Fruit fly (Drosophila melanogaster) whole organism, prepupa: Measurements from ENCODE around the gene CG17140.

Source experiments
- Blimp-1 ChIP-seq: fragments of 200-800 bp; sonication (Bioruptor generic); optimal IDR thresholded peaks from 3 replicates; lab custom pipeline; 2017; ENCODE audit warnings: missing biosample characterization, missing genetic modification characterization, mild to moderate bottlenecking, moderate library complexity, missing genetic modification reagents
- CG11294 ChIP-seq: fragments of 200-800 bp; sonication (Bioruptor generic); IDR thresholded peaks from 2 replicates; pipeline ENCODE4 v1.3.6; 2022; ENCODE audit warnings: missing biosample characterization, missing genetic modification characterization
- CG11762 ChIP-seq: fragments of 200-800 bp; sonication (Bioruptor generic); optimal IDR thresholded peaks from 3 replicates; lab custom pipeline; 2016; ENCODE audit warnings: missing biosample characterization, missing genetic modification characterization; ENCODE audit not compliant: insufficient read depth
- CG11902 ChIP-seq: fragments of 200-800 bp; sonication (Bioruptor generic); optimal IDR thresholded peaks from 3 replicates; lab custom pipeline; 2016; ENCODE audit warnings: missing biosample characterization, missing genetic modification characterization
- CG15336 ChIP-seq: fragments of 200-800 bp; sonication (Bioruptor generic); IDR thresholded peaks from 2 replicates; pipeline ENCODE4 v1.3.6; 2022; ENCODE audit warnings: missing biosample characterization, missing genetic modification characterization
- CG1621 ChIP-seq: fragments of 200-800 bp; sonication (Bioruptor generic); optimal IDR thresholded peaks from 3 replicates; lab custom pipeline; 2018; ENCODE audit warnings: missing biosample characterization, mild to moderate bottlenecking, missing genetic modification characterization
- CG16779 ChIP-seq: fragments of 200-800 bp; sonication (Bioruptor generic); optimal IDR thresholded peaks from 3 replicates; lab custom pipeline; 2017; ENCODE audit warnings: missing biosample characterization, mild to moderate bottlenecking, missing genetic modification characterization
- CG3032 ChIP-seq: fragments of 200-800 bp; optimal IDR thresholded peaks from 2 replicates; lab custom pipeline; 2019; ENCODE audit warnings: missing biosample characterization, mild to moderate bottlenecking, missing genetic modification characterization, moderate library complexity
- CG31627 ChIP-seq: fragments of 200-800 bp; sonication (Bioruptor generic); optimal IDR thresholded peaks from 3 replicates; lab custom pipeline; 2016; ENCODE audit warnings: missing biosample characterization, missing genetic modification characterization
- CG32006 ChIP-seq: fragments of 200-800 bp; sonication (Bioruptor generic); optimal IDR thresholded peaks from 3 replicates; lab custom pipeline; 2017; ENCODE audit warnings: missing biosample characterization, mild to moderate bottlenecking, missing genetic modification characterization
- CG34406 ChIP-seq: fragments of 200-800 bp; sonication (Bioruptor generic); optimal IDR thresholded peaks from 3 replicates; lab custom pipeline; 2016; ENCODE audit warnings: missing biosample characterization, missing genetic modification characterization
- CG3919 ChIP-seq: fragments of 200-800 bp; sonication (Bioruptor generic); optimal IDR thresholded peaks from 3 replicates; lab custom pipeline; 2016; ENCODE audit warnings: missing biosample characterization, missing genetic modification characterization
- CG4318 ChIP-seq: fragments of 200-800 bp; sonication (Bioruptor generic); optimal IDR thresholded peaks from 3 replicates; lab custom pipeline; 2017; ENCODE audit warnings: missing biosample characterization, mild to moderate bottlenecking, missing genetic modification characterization
- CG6163 ChIP-seq: fragments of 200-800 bp; sonication (Bioruptor generic); IDR thresholded peaks from 3 replicates; pipeline ENCODE4 v1.3.6; 2022; ENCODE audit warnings: missing biosample characterization, missing genetic modification characterization
- CG6808 ChIP-seq: fragments of 200-800 bp; sonication (Bioruptor generic); optimal IDR thresholded peaks from 3 replicates; lab custom pipeline; 2017; ENCODE audit warnings: missing biosample characterization, missing genetic modification characterization, mild to moderate bottlenecking, moderate library complexity, missing genetic modification reagents
- CG6854 ChIP-seq: fragments of 200-800 bp; sonication (Bioruptor generic); optimal IDR thresholded peaks from 2 replicates; lab custom pipeline; 2017; ENCODE audit warnings: missing biosample characterization, mild to moderate bottlenecking, missing genetic modification characterization
- CG7368 ChIP-seq: fragments of 200-800 bp; sonication (Bioruptor generic); optimal IDR thresholded peaks from 3 replicates; lab custom pipeline; 2016; ENCODE audit warnings: missing biosample characterization, missing genetic modification characterization
- CG8119 ChIP-seq: fragments of 200-800 bp; sonication (Bioruptor generic); IDR thresholded peaks from 3 replicates; pipeline ENCODE4 v1.3.6; 2022; ENCODE audit warnings: missing biosample characterization, missing genetic modification characterization
- CG8632 ChIP-seq: fragments of 200-800 bp; sonication (Bioruptor generic); optimal IDR thresholded peaks from 3 replicates; lab custom pipeline; 2016; ENCODE audit warnings: missing biosample characterization, missing genetic modification characterization
- Eip78C ChIP-seq: fragments of 200-800 bp; sonication (Bioruptor generic); peaks from one replicate; lab custom pipeline; 2016; ENCODE audit warnings: missing biosample characterization, missing genetic modification characterization
- Ets21C ChIP-seq: fragments of 200-800 bp; sonication (Bioruptor generic); optimal IDR thresholded peaks from 3 replicates; lab custom pipeline; 2016; ENCODE audit warnings: missing biosample characterization, missing genetic modification characterization
- Ets96B ChIP-seq: fragments of 200-800 bp; optimal IDR thresholded peaks from 2 replicates; lab custom pipeline; 2019; ENCODE audit warnings: missing biosample characterization, mild to moderate bottlenecking, missing genetic modification characterization, moderate library complexity
- Gug ChIP-seq: fragments of 200-800 bp; sonication (Bioruptor generic); IDR thresholded peaks from 2 replicates; pipeline ENCODE4 v1.3.6; 2022; ENCODE audit warnings: missing biosample characterization, missing genetic modification characterization
- Hr38 ChIP-seq: sonication (Bioruptor generic); optimal IDR thresholded peaks from 2 replicates; lab custom pipeline; 2016; ENCODE audit warnings: missing biosample characterization, missing genetic modification characterization
- Hr39 ChIP-seq: fragments of 200-800 bp; sonication (Bioruptor generic); optimal IDR thresholded peaks from 2 replicates; lab custom pipeline; 2016; ENCODE audit warnings: missing biosample characterization, missing genetic modification characterization
- Hr4 ChIP-seq: fragments of 200-800 bp; sonication (Bioruptor generic); optimal IDR thresholded peaks from 3 replicates; lab custom pipeline; 2016; ENCODE audit warnings: missing biosample characterization, missing genetic modification characterization
- Lpt ChIP-seq: fragments of 200-800 bp; sonication (Bioruptor generic); optimal IDR thresholded peaks from 3 replicates; lab custom pipeline; 2016; ENCODE audit warnings: missing biosample characterization, missing genetic modification characterization
- Met ChIP-seq: fragments of 200-800 bp; sonication (Bioruptor generic); optimal IDR thresholded peaks from 3 replicates; lab custom pipeline; 2016; ENCODE audit warnings: missing biosample characterization, missing genetic modification characterization
- OdsH ChIP-seq: fragments of 200-800 bp; sonication (Bioruptor generic); optimal IDR thresholded peaks from 3 replicates; lab custom pipeline; 2016; ENCODE audit warnings: missing biosample characterization, missing genetic modification characterization
- Smox ChIP-seq: fragments of 200-800 bp; sonication (Bioruptor generic); optimal IDR thresholded peaks from 3 replicates; lab custom pipeline; 2016; ENCODE audit warnings: missing biosample characterization, missing genetic modification characterization
- Sox102F ChIP-seq: fragments of 200-800 bp; sonication (Bioruptor generic); optimal IDR thresholded peaks from 2 replicates; lab custom pipeline; 2016; ENCODE audit warnings: missing biosample characterization, mild to moderate bottlenecking, missing genetic modification characterization
- Sox14 ChIP-seq: fragments of 200-800 bp; sonication (Bioruptor generic); optimal IDR thresholded peaks from 3 replicates; lab custom pipeline; 2016; ENCODE audit warnings: missing biosample characterization, missing genetic modification characterization
- Sox15 ChIP-seq: fragments of 200-800 bp; sonication (Bioruptor generic); optimal IDR thresholded peaks from 3 replicates; lab custom pipeline; 2016; ENCODE audit warnings: missing biosample characterization, missing genetic modification characterization
- achi ChIP-seq: fragments of 200-800 bp; sonication (Bioruptor generic); optimal IDR thresholded peaks from 3 replicates; lab custom pipeline; 2016; ENCODE audit warnings: missing biosample characterization, missing genetic modification characterization
- acj6 ChIP-seq: fragments of 200-800 bp; sonication (Bioruptor generic); optimal IDR thresholded peaks from 3 replicates; lab custom pipeline; 2016; ENCODE audit warnings: missing biosample characterization, missing genetic modification characterization
- cyc ChIP-seq: fragments of 200-800 bp; sonication (Bioruptor generic); optimal IDR thresholded peaks from 3 replicates; lab custom pipeline; 2016; ENCODE audit warnings: missing biosample characterization, missing genetic modification characterization
- dac ChIP-seq: fragments of 200-800 bp; sonication (Bioruptor generic); optimal IDR thresholded peaks from 2 replicates; lab custom pipeline; 2017; ENCODE audit warnings: missing biosample characterization, mild to moderate bottlenecking, missing genetic modification characterization
- dsx ChIP-seq: fragments of 200-800 bp; optimal IDR thresholded peaks from 3 replicates; lab custom pipeline; 2019; ENCODE audit warnings: missing biosample characterization, mild to moderate bottlenecking, missing genetic modification characterization, moderate library complexity; ENCODE audit not compliant: poor library complexity, severe bottlenecking
- eg ChIP-seq: fragments of 200-800 bp; sonication (Bioruptor generic); IDR thresholded peaks from 3 replicates; pipeline ENCODE4 v1.3.6; 2022; ENCODE audit warnings: missing biosample characterization, missing genetic modification characterization
- esn ChIP-seq: fragments of 200-800 bp; sonication (Bioruptor generic); optimal IDR thresholded peaks from 2 replicates; lab custom pipeline; 2016; ENCODE audit warnings: missing biosample characterization, mild to moderate bottlenecking, missing genetic modification characterization, moderate library complexity
- fd59A ChIP-seq: fragments of 200-800 bp; sonication (Bioruptor generic); optimal IDR thresholded peaks from 2 replicates; lab custom pipeline; 2017; ENCODE audit warnings: missing biosample characterization, mild to moderate bottlenecking, missing genetic modification characterization, missing genetic modification reagents
- fd85E ChIP-seq: fragments of 200-800 bp; sonication (Bioruptor generic); optimal IDR thresholded peaks from 3 replicates; lab custom pipeline; 2016; ENCODE audit warnings: missing biosample characterization, missing genetic modification characterization
- fkh ChIP-seq: fragments of 200-800 bp; sonication (Bioruptor generic); optimal IDR thresholded peaks from 3 replicates; lab custom pipeline; 2017; ENCODE audit warnings: missing biosample characterization, mild to moderate bottlenecking, missing genetic modification characterization, moderate library complexity
- net ChIP-seq: fragments of 200-800 bp; sonication (Bioruptor generic); optimal IDR thresholded peaks from 3 replicates; lab custom pipeline; 2016; ENCODE audit warnings: missing biosample characterization, missing genetic modification characterization
- pdm3 ChIP-seq: fragments of 200-800 bp; sonication (Bioruptor generic); optimal IDR thresholded peaks from 3 replicates; lab custom pipeline; 2016; ENCODE audit warnings: missing biosample characterization, missing genetic modification characterization
- salr ChIP-seq, 2 experiments: fragments of 200-800 bp; sonication (Bioruptor generic); optimal IDR thresholded peaks; 3 replicates each; lab custom pipeline; 2016 to 2018; ENCODE audit warnings: missing biosample characterization in 2 of 2, missing genetic modification characterization in 2 of 2, mild to moderate bottlenecking in 1 of 2
- spab ChIP-seq: fragments of 200-800 bp; sonication (Bioruptor generic); optimal IDR thresholded peaks from 2 replicates; lab custom pipeline; 2017; ENCODE audit warnings: missing biosample characterization, mild to moderate bottlenecking, missing genetic modification characterization, missing genetic modification reagents
- ss ChIP-seq, 2 experiments: fragments of 200-800 bp; sonication (Bioruptor generic); optimal IDR thresholded peaks; 2 replicates in 1 of 2; 3 replicates in 1 of 2; lab custom pipeline; 2017 to 2018; ENCODE audit warnings: mild to moderate bottlenecking in 2 of 2, missing biosample characterization in 2 of 2, missing genetic modification characterization in 2 of 2, moderate library complexity in 1 of 2
- svp ChIP-seq: fragments of 200-800 bp; sonication (Bioruptor generic); peaks from one replicate; lab custom pipeline; 2016; ENCODE audit warnings: missing biosample characterization, missing genetic modification characterization
- topi ChIP-seq: fragments of 200-800 bp; sonication (Bioruptor generic); optimal IDR thresholded peaks from 3 replicates; lab custom pipeline; 2016; ENCODE audit warnings: missing biosample characterization, missing genetic modification characterization

CG17140 gene

dm6 chr2L:10858064-10859047, 12.9 kb upstream of the CG17140 start, which contains the start of the genes aurB and Stam:
Gene aurB, minus strand, starts transcription at chr2L:10858094.
Gene Stam, plus strand, starts transcription at chr2L:10858536.
- TF ChIP-seq CG6808 (GFP tag; lab: Kevin White, UChicago): no peak
- peak; percentile 31 for TF ChIP-seq Smox (GFP tag; lab: Kevin White, UChicago)
- no peak for TF ChIP-seq fkh (GFP tag; lab: Kevin White, UChicago)
- TF ChIP-seq Sox14: no peak
- TF ChIP-seq Hr39 (GFP tag; lab: Kevin White, UChicago): peak; percentile 6
- TF ChIP-seq CG8119 (GFP tag; lab: Robert Waterston, UW): peak; percentile 48; the same call in 1 of the 3 replicates
- TF ChIP-seq ss (GFP tag; optimal IDR thresholded peaks at IDR 0.05; lab: Kevin White, UChicago): peak in 1 of 2 experiments; percentile 24
- TF ChIP-seq svp (GFP tag; lab: Kevin White, UChicago): peak; percentile 92
- TF ChIP-seq CG8632 (GFP tag; lab: Kevin White, UChicago): peak; percentile 41
- no peak for TF ChIP-seq dac (GFP tag; lab: Kevin White, UChicago)
- peak; percentile 45 for TF ChIP-seq Ets96B (tag; lab: Kevin White, UChicago)
- TF ChIP-seq CG6854 (GFP tag; lab: Kevin White, UChicago): no peak
- TF ChIP-seq Sox102F (GFP tag; lab: Kevin White, UChicago): no peak
- TF ChIP-seq salr (GFP tag; optimal IDR thresholded peaks at IDR 0.05; lab: Kevin White, UChicago): peak in 1 of 2 experiments; percentile 38
- TF ChIP-seq pdm3: peak; percentile 37
- peak; percentile 46 for TF ChIP-seq esn (GFP tag; lab: Kevin White, UChicago)
- TF ChIP-seq CG11902 (GFP tag; lab: Kevin White, UChicago): no peak
- TF ChIP-seq net: peak; percentile 32
- peak; percentile 13; the same call in 1 of the 2 replicates for TF ChIP-seq Gug (GFP tag; lab: Robert Waterston, UW)
- TF ChIP-seq fd59A: no peak
- no peak for TF ChIP-seq Blimp-1 (GFP tag; lab: Kevin White, UChicago)
- TF ChIP-seq CG15336 (GFP tag; lab: Robert Waterston, UW): peak; percentile 46; the same call in 1 of the 2 replicates
- no peak for TF ChIP-seq CG1621 (tag; lab: Kevin White, UChicago)
- peak; percentile 43 for TF ChIP-seq achi (GFP tag; lab: Kevin White, UChicago)
- peak; percentile 61 for TF ChIP-seq eg (GFP tag; lab: Robert Waterston, UW)
- TF ChIP-seq CG32006 (GFP tag; lab: Kevin White, UChicago): peak; percentile 57
- TF ChIP-seq CG11294 (GFP tag; lab: Robert Waterston, UW): no peak
- TF ChIP-seq CG34406 (GFP tag; lab: Kevin White, UChicago): peak; percentile 63
- TF ChIP-seq OdsH (GFP tag; lab: Kevin White, UChicago): peak; percentile 62
- TF ChIP-seq cyc (GFP tag; lab: Kevin White, UChicago): no peak
- TF ChIP-seq CG6163 (GFP tag; lab: Robert Waterston, UW): no peak
- TF ChIP-seq Ets21C (GFP tag; lab: Kevin White, UChicago): no peak
- TF ChIP-seq CG3032 (tag; lab: Kevin White, UChicago): peak; percentile 59
- TF ChIP-seq topi: no peak
- no peak for TF ChIP-seq spab
- TF ChIP-seq fd85E (GFP tag; lab: Kevin White, UChicago): no peak
- TF ChIP-seq dsx (GFP tag; lab: Kevin White, UChicago): peak; percentile 39
- no peak for TF ChIP-seq CG11762 (GFP tag; lab: Kevin White, UChicago)
- no peak for TF ChIP-seq Sox15 (GFP tag; lab: Kevin White, UChicago)
- TF ChIP-seq acj6 (GFP tag; lab: Kevin White, UChicago): peak; percentile 63
- TF ChIP-seq CG31627 (GFP tag; lab: Kevin White, UChicago): peak; percentile 15
- no peak for TF ChIP-seq Lpt
- TF ChIP-seq CG16779 (tag; lab: Kevin White, UChicago): no peak
- no peak for TF ChIP-seq CG4318 (GFP tag; lab: Kevin White, UChicago)
- TF ChIP-seq CG3919 (GFP tag; lab: Kevin White, UChicago): no peak
- TF ChIP-seq Hr38 (GFP tag; lab: Kevin White, UChicago): no peak
- peak; percentile 19 for TF ChIP-seq CG7368 (GFP tag; lab: Kevin White, UChicago)
- TF ChIP-seq Eip78C: peak; percentile 60
- TF ChIP-seq Hr4 (GFP tag; lab: Kevin White, UChicago): peak; percentile 53
- TF ChIP-seq Met: peak; percentile 30
